Worm (Caenorhabditis elegans): ENCODE data around the gene C34D4.4.

ce11 chrIV:7173489-7173888 lies 24.3 kb downstream of the C34D4.4 start, which contains the start of gene str-1:
- no peak for TF ChIP-seq nhr-11 (tag; optimal IDR thresholded peaks at IDR 0.05)
- no peak for TF ChIP-seq swsn-7 (tag; optimal IDR thresholded peaks at IDR 0.05)
- TF ChIP-seq ceh-82 (tag; optimal IDR thresholded peaks at IDR 0.05), result no peak
- TF ChIP-seq egl-27 (tag; optimal IDR thresholded peaks at IDR 0.05), result no peak
- TF ChIP-seq nhr-85 (tag), result no peak
- TF ChIP-seq dpl-1 (GFP tag; optimal IDR thresholded peaks at IDR 0.05), result no peak
- no peak for TF ChIP-seq rnt-1 (tag; optimal IDR thresholded peaks at IDR 0.05)
- TF ChIP-seq mdl-1 (tag; optimal IDR thresholded peaks at IDR 0.05), result no peak
- no peak for TF ChIP-seq snpc-4 (tag; optimal IDR thresholded peaks at IDR 0.05)
- no peak for TF ChIP-seq lin-39 (tag; optimal IDR thresholded peaks at IDR 0.05)
- no peak for TF ChIP-seq nhr-20 (tag; optimal IDR thresholded peaks at IDR 0.05)
